Fruit fly (Drosophila melanogaster) whole organism, prepupa: ENCODE data around the gene Tsp.

ENCODE experiments used
- CG10631 ChIP-seq: fragments of 200-800 bp; sonication (Bioruptor generic); optimal IDR thresholded peaks from 2 replicates; lab custom pipeline; 2016; ENCODE audit warnings: missing biosample characterization, missing genetic modification characterization
- CG10669 ChIP-seq: fragments of 200-800 bp; sonication (Bioruptor generic); optimal IDR thresholded peaks from 3 replicates; lab custom pipeline; 2018; ENCODE audit warnings: missing biosample characterization, mild to moderate bottlenecking, missing genetic modification characterization, moderate library complexity
- CG11294 ChIP-seq: fragments of 200-800 bp; sonication (Bioruptor generic); IDR thresholded peaks from 2 replicates; pipeline ENCODE4 v1.3.6; 2022; ENCODE audit warnings: missing biosample characterization, missing genetic modification characterization
- CG11762 ChIP-seq: fragments of 200-800 bp; sonication (Bioruptor generic); optimal IDR thresholded peaks from 3 replicates; lab custom pipeline; 2016; ENCODE audit warnings: missing biosample characterization, missing genetic modification characterization; ENCODE audit not compliant: insufficient read depth
- CG11902 ChIP-seq: fragments of 200-800 bp; sonication (Bioruptor generic); optimal IDR thresholded peaks from 3 replicates; lab custom pipeline; 2016; ENCODE audit warnings: missing biosample characterization, missing genetic modification characterization
- CG15336 ChIP-seq: fragments of 200-800 bp; sonication (Bioruptor generic); IDR thresholded peaks from 2 replicates; pipeline ENCODE4 v1.3.6; 2022; ENCODE audit warnings: missing biosample characterization, missing genetic modification characterization
- CG1621 ChIP-seq: fragments of 200-800 bp; sonication (Bioruptor generic); optimal IDR thresholded peaks from 3 replicates; lab custom pipeline; 2018; ENCODE audit warnings: missing biosample characterization, mild to moderate bottlenecking, missing genetic modification characterization
- CG16779 ChIP-seq: fragments of 200-800 bp; sonication (Bioruptor generic); optimal IDR thresholded peaks from 3 replicates; lab custom pipeline; 2017; ENCODE audit warnings: missing biosample characterization, mild to moderate bottlenecking, missing genetic modification characterization
- CG3032 ChIP-seq: fragments of 200-800 bp; optimal IDR thresholded peaks from 2 replicates; lab custom pipeline; 2019; ENCODE audit warnings: missing biosample characterization, mild to moderate bottlenecking, missing genetic modification characterization, moderate library complexity
- CG31627 ChIP-seq: fragments of 200-800 bp; sonication (Bioruptor generic); optimal IDR thresholded peaks from 3 replicates; lab custom pipeline; 2016; ENCODE audit warnings: missing biosample characterization, missing genetic modification characterization
- CG32006 ChIP-seq: fragments of 200-800 bp; sonication (Bioruptor generic); optimal IDR thresholded peaks from 3 replicates; lab custom pipeline; 2017; ENCODE audit warnings: missing biosample characterization, mild to moderate bottlenecking, missing genetic modification characterization
- CG34406 ChIP-seq: fragments of 200-800 bp; sonication (Bioruptor generic); optimal IDR thresholded peaks from 3 replicates; lab custom pipeline; 2016; ENCODE audit warnings: missing biosample characterization, missing genetic modification characterization
- CG3919 ChIP-seq: fragments of 200-800 bp; sonication (Bioruptor generic); optimal IDR thresholded peaks from 3 replicates; lab custom pipeline; 2016; ENCODE audit warnings: missing biosample characterization, missing genetic modification characterization
- CG4318 ChIP-seq: fragments of 200-800 bp; sonication (Bioruptor generic); optimal IDR thresholded peaks from 3 replicates; lab custom pipeline; 2017; ENCODE audit warnings: missing biosample characterization, mild to moderate bottlenecking, missing genetic modification characterization
- CG6163 ChIP-seq: fragments of 200-800 bp; sonication (Bioruptor generic); IDR thresholded peaks from 3 replicates; pipeline ENCODE4 v1.3.6; 2022; ENCODE audit warnings: missing biosample characterization, missing genetic modification characterization
- CG6276 ChIP-seq: fragments of 200-800 bp; sonication (Bioruptor generic); optimal IDR thresholded peaks from 2 replicates; lab custom pipeline; 2017; ENCODE audit warnings: missing biosample characterization, mild to moderate bottlenecking, missing genetic modification characterization
- CG6792 ChIP-seq: fragments of 200-800 bp; sonication (Bioruptor generic); optimal IDR thresholded peaks from 3 replicates; lab custom pipeline; 2016; ENCODE audit warnings: missing biosample characterization, missing genetic modification characterization
- CG6808 ChIP-seq: fragments of 200-800 bp; sonication (Bioruptor generic); optimal IDR thresholded peaks from 3 replicates; lab custom pipeline; 2017; ENCODE audit warnings: missing biosample characterization, missing genetic modification characterization, mild to moderate bottlenecking, moderate library complexity, missing genetic modification reagents
- CG6854 ChIP-seq: fragments of 200-800 bp; sonication (Bioruptor generic); optimal IDR thresholded peaks from 2 replicates; lab custom pipeline; 2017; ENCODE audit warnings: missing biosample characterization, mild to moderate bottlenecking, missing genetic modification characterization
- CG7368 ChIP-seq: fragments of 200-800 bp; sonication (Bioruptor generic); optimal IDR thresholded peaks from 3 replicates; lab custom pipeline; 2016; ENCODE audit warnings: missing biosample characterization, missing genetic modification characterization
- CG8119 ChIP-seq: fragments of 200-800 bp; sonication (Bioruptor generic); IDR thresholded peaks from 3 replicates; pipeline ENCODE4 v1.3.6; 2022; ENCODE audit warnings: missing biosample characterization, missing genetic modification characterization
- CG8319 ChIP-seq: fragments of 200-800 bp; sonication (Bioruptor generic); optimal IDR thresholded peaks from 3 replicates; lab custom pipeline; 2016; ENCODE audit warnings: missing biosample characterization, missing genetic modification characterization
- CG8632 ChIP-seq: fragments of 200-800 bp; sonication (Bioruptor generic); optimal IDR thresholded peaks from 3 replicates; lab custom pipeline; 2016; ENCODE audit warnings: missing biosample characterization, missing genetic modification characterization
- CG9139 ChIP-seq: fragments of 200-800 bp; sonication (Bioruptor generic); optimal IDR thresholded peaks from 3 replicates; lab custom pipeline; 2017; ENCODE audit warnings: missing biosample characterization, mild to moderate bottlenecking, missing genetic modification characterization
- Eip75B ChIP-seq: fragments of 200-800 bp; sonication (Bioruptor generic); optimal IDR thresholded peaks from 3 replicates; lab custom pipeline; 2016; ENCODE audit warnings: missing biosample characterization, missing genetic modification characterization
- Eip93F ChIP-seq: fragments of 200-800 bp; sonication (Bioruptor generic); optimal IDR thresholded peaks from 2 replicates; lab custom pipeline; 2016; ENCODE audit warnings: missing biosample characterization, mild to moderate bottlenecking, missing genetic modification characterization
- Ets21C ChIP-seq: fragments of 200-800 bp; sonication (Bioruptor generic); optimal IDR thresholded peaks from 3 replicates; lab custom pipeline; 2016; ENCODE audit warnings: missing biosample characterization, missing genetic modification characterization
- Hr38 ChIP-seq: sonication (Bioruptor generic); optimal IDR thresholded peaks from 2 replicates; lab custom pipeline; 2016; ENCODE audit warnings: missing biosample characterization, missing genetic modification characterization
- Hr39 ChIP-seq: fragments of 200-800 bp; sonication (Bioruptor generic); optimal IDR thresholded peaks from 2 replicates; lab custom pipeline; 2016; ENCODE audit warnings: missing biosample characterization, missing genetic modification characterization
- Hr4 ChIP-seq: fragments of 200-800 bp; sonication (Bioruptor generic); optimal IDR thresholded peaks from 3 replicates; lab custom pipeline; 2016; ENCODE audit warnings: missing biosample characterization, missing genetic modification characterization
- Lpt ChIP-seq: fragments of 200-800 bp; sonication (Bioruptor generic); optimal IDR thresholded peaks from 3 replicates; lab custom pipeline; 2016; ENCODE audit warnings: missing biosample characterization, missing genetic modification characterization
- Met ChIP-seq: fragments of 200-800 bp; sonication (Bioruptor generic); optimal IDR thresholded peaks from 3 replicates; lab custom pipeline; 2016; ENCODE audit warnings: missing biosample characterization, missing genetic modification characterization
- OdsH ChIP-seq: fragments of 200-800 bp; sonication (Bioruptor generic); optimal IDR thresholded peaks from 3 replicates; lab custom pipeline; 2016; ENCODE audit warnings: missing biosample characterization, missing genetic modification characterization
- Smox ChIP-seq: fragments of 200-800 bp; sonication (Bioruptor generic); optimal IDR thresholded peaks from 3 replicates; lab custom pipeline; 2016; ENCODE audit warnings: missing biosample characterization, missing genetic modification characterization
- Sox15 ChIP-seq: fragments of 200-800 bp; sonication (Bioruptor generic); optimal IDR thresholded peaks from 3 replicates; lab custom pipeline; 2016; ENCODE audit warnings: missing biosample characterization, missing genetic modification characterization
- achi ChIP-seq: fragments of 200-800 bp; sonication (Bioruptor generic); optimal IDR thresholded peaks from 3 replicates; lab custom pipeline; 2016; ENCODE audit warnings: missing biosample characterization, missing genetic modification characterization
- acj6 ChIP-seq: fragments of 200-800 bp; sonication (Bioruptor generic); optimal IDR thresholded peaks from 3 replicates; lab custom pipeline; 2016; ENCODE audit warnings: missing biosample characterization, missing genetic modification characterization
- cyc ChIP-seq: fragments of 200-800 bp; sonication (Bioruptor generic); optimal IDR thresholded peaks from 3 replicates; lab custom pipeline; 2016; ENCODE audit warnings: missing biosample characterization, missing genetic modification characterization
- dac ChIP-seq: fragments of 200-800 bp; sonication (Bioruptor generic); optimal IDR thresholded peaks from 2 replicates; lab custom pipeline; 2017; ENCODE audit warnings: missing biosample characterization, mild to moderate bottlenecking, missing genetic modification characterization
- dsx ChIP-seq: fragments of 200-800 bp; optimal IDR thresholded peaks from 3 replicates; lab custom pipeline; 2019; ENCODE audit warnings: missing biosample characterization, mild to moderate bottlenecking, missing genetic modification characterization, moderate library complexity; ENCODE audit not compliant: poor library complexity, severe bottlenecking
- esn ChIP-seq: fragments of 200-800 bp; sonication (Bioruptor generic); optimal IDR thresholded peaks from 2 replicates; lab custom pipeline; 2016; ENCODE audit warnings: missing biosample characterization, mild to moderate bottlenecking, missing genetic modification characterization, moderate library complexity
- fd59A ChIP-seq: fragments of 200-800 bp; sonication (Bioruptor generic); optimal IDR thresholded peaks from 2 replicates; lab custom pipeline; 2017; ENCODE audit warnings: missing biosample characterization, mild to moderate bottlenecking, missing genetic modification characterization, missing genetic modification reagents
- fd85E ChIP-seq: fragments of 200-800 bp; sonication (Bioruptor generic); optimal IDR thresholded peaks from 3 replicates; lab custom pipeline; 2016; ENCODE audit warnings: missing biosample characterization, missing genetic modification characterization
- fkh ChIP-seq: fragments of 200-800 bp; sonication (Bioruptor generic); optimal IDR thresholded peaks from 3 replicates; lab custom pipeline; 2017; ENCODE audit warnings: missing biosample characterization, mild to moderate bottlenecking, missing genetic modification characterization, moderate library complexity
- lz ChIP-seq: fragments of 200-800 bp; sonication (Bioruptor generic); optimal IDR thresholded peaks from 3 replicates; lab custom pipeline; 2016; ENCODE audit warnings: missing biosample characterization, missing genetic modification characterization
- net ChIP-seq: fragments of 200-800 bp; sonication (Bioruptor generic); optimal IDR thresholded peaks from 3 replicates; lab custom pipeline; 2016; ENCODE audit warnings: missing biosample characterization, missing genetic modification characterization
- salr ChIP-seq, 2 experiments: fragments of 200-800 bp; sonication (Bioruptor generic); optimal IDR thresholded peaks; 3 replicates each; lab custom pipeline; 2016 to 2018; ENCODE audit warnings: missing biosample characterization in 2 of 2, missing genetic modification characterization in 2 of 2, mild to moderate bottlenecking in 1 of 2
- spab ChIP-seq: fragments of 200-800 bp; sonication (Bioruptor generic); optimal IDR thresholded peaks from 2 replicates; lab custom pipeline; 2017; ENCODE audit warnings: missing biosample characterization, mild to moderate bottlenecking, missing genetic modification characterization, missing genetic modification reagents
- ss ChIP-seq, 2 experiments: fragments of 200-800 bp; sonication (Bioruptor generic); optimal IDR thresholded peaks; 2 replicates in 1 of 2; 3 replicates in 1 of 2; lab custom pipeline; 2017 to 2018; ENCODE audit warnings: mild to moderate bottlenecking in 2 of 2, missing biosample characterization in 2 of 2, missing genetic modification characterization in 2 of 2, moderate library complexity in 1 of 2
- svp ChIP-seq: fragments of 200-800 bp; sonication (Bioruptor generic); peaks from one replicate; lab custom pipeline; 2016; ENCODE audit warnings: missing biosample characterization, missing genetic modification characterization
- vri ChIP-seq: fragments of 200-800 bp; sonication (Bioruptor generic); optimal IDR thresholded peaks from 3 replicates; lab custom pipeline; 2016; ENCODE audit warnings: missing biosample characterization, mild to moderate bottlenecking, missing genetic modification characterization

Gene Tsp

DNA sequence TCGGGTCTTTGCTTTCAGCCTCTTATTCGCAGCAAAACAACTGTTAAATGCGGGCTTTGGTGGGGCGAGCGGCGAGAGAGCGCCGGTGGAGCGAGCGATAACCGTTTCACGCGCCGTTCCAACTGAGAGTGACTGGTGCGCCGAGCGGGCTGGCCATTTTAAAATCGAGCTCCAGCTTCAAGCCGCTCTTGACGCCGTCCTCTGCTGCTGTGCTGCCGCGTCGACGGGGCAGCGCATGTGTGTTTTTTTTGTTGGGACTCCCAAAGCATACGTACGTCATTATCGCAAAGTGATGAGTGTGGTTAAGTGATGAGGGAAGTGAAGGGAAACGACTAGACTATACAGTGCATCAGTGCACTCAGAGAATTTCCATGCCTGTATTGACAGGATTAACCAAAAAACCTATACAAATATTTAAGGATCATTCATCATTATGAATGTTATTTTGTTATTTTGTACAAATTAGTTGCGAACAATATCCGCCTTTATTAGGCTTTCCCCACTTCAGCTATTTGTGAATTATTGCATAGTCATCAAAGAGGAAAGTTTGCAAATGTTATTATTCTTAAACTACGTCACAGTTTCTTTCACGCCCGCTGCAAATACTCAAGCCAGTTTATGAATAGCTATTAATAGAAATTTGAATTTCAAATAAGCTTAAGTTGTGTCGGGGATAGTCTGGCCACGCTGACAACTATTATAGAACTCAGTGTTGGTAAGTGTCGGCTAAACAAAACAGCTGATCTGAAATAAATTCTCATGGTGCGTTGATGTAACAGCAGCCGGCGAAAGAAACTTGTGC is 35.5 kb downstream of the Tsp start, which contains the start of gene Spn27A:
Gene Spn27A (minus strand): TSS at position 137 of the 802 bp plus-strand sequence.
- TF ChIP-seq Lpt (no peak), ss (GFP tag; optimal IDR thresholded peaks at IDR 0.05; lab: Kevin White, UChicago) (no peak), Hr39 (GFP tag; lab: Kevin White, UChicago) (no peak), achi (no peak), svp (GFP tag; lab: Kevin White, UChicago) (no peak), OdsH (GFP tag; lab: Kevin White, UChicago) (peak; percentile 81), Met (GFP tag; lab: Kevin White, UChicago) (no peak), fkh (GFP tag; lab: Kevin White, UChicago) (peak; percentile 33), CG10631 (GFP tag; lab: Kevin White, UChicago) (no peak), CG4318 (no peak), CG7368 (GFP tag; lab: Kevin White, UChicago) (no peak), CG6808 (GFP tag; lab: Kevin White, UChicago) (no peak), CG8119 (peak; percentile 73), CG6854 (GFP tag; lab: Kevin White, UChicago) (peak; percentile 73), Hr4 (peak; percentile 88), CG34406 (no peak), CG16779 (tag; lab: Kevin White, UChicago) (no peak), lz (GFP tag; lab: Kevin White, UChicago) (peak; percentile 75), CG3919 (no peak), Sox15 (GFP tag; lab: Kevin White, UChicago) (peak; percentile 67), CG11294 (GFP tag; lab: Robert Waterston, UW) (peak; percentile 52; the same call in 1 of the 2 replicates), CG9139 (GFP tag; lab: Kevin White, UChicago) (peak; percentile 68), Hr38 (GFP tag; lab: Kevin White, UChicago) (no peak), CG11902 (GFP tag; lab: Kevin White, UChicago) (no peak), CG10669 (GFP tag; lab: Kevin White, UChicago) (no peak), CG6163 (GFP tag; lab: Robert Waterston, UW) (no peak; the same call in 2 of the 3 replicates), esn (GFP tag; lab: Kevin White, UChicago) (peak; percentile 78), salr (GFP tag; optimal IDR thresholded peaks at IDR 0.05; lab: Kevin White, UChicago) (no peak), CG8632 (GFP tag; lab: Kevin White, UChicago) (peak; percentile 66), cyc (peak; percentile 68), dac (GFP tag; lab: Kevin White, UChicago) (peak; percentile 52), CG32006 (GFP tag; lab: Kevin White, UChicago) (no peak), CG8319 (GFP tag; lab: Kevin White, UChicago) (peak; percentile 49), spab (GFP tag; lab: Kevin White, UChicago) (no peak), vri (peak; percentile 83), net (GFP tag; lab: Kevin White, UChicago) (no peak), Ets21C (peak; percentile 45), CG6276 (no peak), CG1621 (tag; lab: Kevin White, UChicago) (peak; percentile 23), acj6 (GFP tag; lab: Kevin White, UChicago) (peak; percentile 78), CG6792 (GFP tag; lab: Kevin White, UChicago) (peak; percentile 65), CG3032 (tag; lab: Kevin White, UChicago) (peak; percentile 73), Eip75B (GFP tag; lab: Kevin White, UChicago) (no peak), fd85E (peak; percentile 16), CG11762 (GFP tag; lab: Kevin White, UChicago) (peak; percentile 60), CG31627 (GFP tag; lab: Kevin White, UChicago) (peak; percentile 72), fd59A (peak; percentile 60), dsx (GFP tag; lab: Kevin White, UChicago) (no peak), Smox (GFP tag; lab: Kevin White, UChicago) (no peak), Eip93F (GFP tag; lab: Kevin White, UChicago) (no peak), CG15336 (GFP tag; lab: Robert Waterston, UW) (peak; percentile 79)
